Worm (Caenorhabditis elegans): Measurements from ENCODE around the gene cdc-50.B.

The cdc-50.B gene

DNA sequence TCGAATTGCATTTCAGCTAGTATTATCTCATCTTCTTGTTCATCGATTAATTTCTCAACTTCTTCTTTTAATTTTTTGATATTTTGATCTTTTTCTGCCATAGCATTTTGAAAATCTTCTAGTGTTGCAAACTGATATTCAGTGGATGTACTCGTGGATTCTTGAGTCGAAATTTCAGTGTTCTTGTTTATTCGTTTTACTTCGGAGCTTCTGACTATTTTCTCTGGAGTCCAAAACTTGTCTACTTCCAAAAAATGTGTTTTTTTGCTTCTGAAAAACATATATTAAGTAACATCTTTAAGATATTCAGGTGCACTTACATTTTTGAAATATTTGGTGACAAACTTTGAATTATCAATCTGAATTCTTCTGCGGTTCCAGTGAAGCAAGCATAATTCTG lies 4.9 kb downstream of the cdc-50.B start, which contains the start of gene F20C5.5:
F20C5.5 (minus strand) TSS at position 101 of the 400 bp plus-strand sequence.
- no peak for TF ChIP-seq C06A6.2 (GFP tag; conservative IDR thresholded peaks at IDR 0.05)
- no peak for TF ChIP-seq him-1 (tag; optimal IDR thresholded peaks at IDR 0.05)
- no peak for TF ChIP-seq rec-8 (tag; optimal IDR thresholded peaks at IDR 0.05)
- TF ChIP-seq hmg-20 (GFP tag; IDR thresholded peaks at IDR 0.05): no peak
- no peak for TF ChIP-seq snpc-1.3 (tag; optimal IDR thresholded peaks at IDR 0.05; ENCODE audit: insufficient read depth)
- no peak for TF ChIP-seq nhr-90 (tag; optimal IDR thresholded peaks at IDR 0.05)
- no peak for TF ChIP-seq gei-17 (GFP tag; optimal IDR thresholded peaks at IDR 0.05)
- TF ChIP-seq ceh-100 (GFP tag; IDR thresholded peaks at IDR 0.05): no peak
- TF ChIP-seq ccch-3 (GFP tag; optimal IDR thresholded peaks at IDR 0.05): no peak
- no peak for TF ChIP-seq chd-7 (tag; optimal IDR thresholded peaks at IDR 0.05)
- TF ChIP-seq attf-5 (GFP tag; optimal IDR thresholded peaks at IDR 0.05): no peak
- TF ChIP-seq ztf-25 (GFP tag; IDR thresholded peaks at IDR 0.05): no peak

DNA sequence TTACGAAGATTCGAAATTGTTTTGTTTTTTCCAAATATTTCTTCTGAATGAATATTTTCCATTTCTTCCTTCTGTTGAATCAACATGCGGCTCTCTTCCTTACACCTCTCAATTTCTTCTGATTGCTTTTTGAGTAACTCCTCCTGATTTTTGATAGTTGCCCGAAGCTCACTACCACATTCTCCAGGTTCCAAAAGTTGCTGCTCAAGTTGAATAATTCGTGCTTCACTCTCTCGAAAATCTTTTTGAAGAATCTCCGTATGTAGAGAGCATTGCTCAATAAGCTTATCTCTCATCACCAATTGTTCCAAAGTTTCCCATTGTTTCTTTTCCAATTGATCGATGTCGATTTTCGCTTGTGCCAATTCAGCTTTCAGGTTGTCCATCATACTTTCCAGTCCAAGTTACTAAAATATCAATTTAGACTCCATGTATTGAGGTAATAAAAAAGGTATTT lies 8.2 kb downstream of the cdc-50.B start, which contains the start of gene F20C5.6:
F20C5.6 (minus strand) TSS at position 407 of the 457 bp plus-strand sequence.
- TF ChIP-seq F57C9.4 (tag; optimal IDR thresholded peaks at IDR 0.05): no peak
- no peak for TF ChIP-seq atf-7 (tag; optimal IDR thresholded peaks at IDR 0.05)
- TF ChIP-seq chd-7 (tag; optimal IDR thresholded peaks at IDR 0.05): no peak
- TF ChIP-seq lin-40 (tag; optimal IDR thresholded peaks at IDR 0.05): no peak
- TF ChIP-seq snpc-1.1 (tag; optimal IDR thresholded peaks at IDR 0.05; ENCODE audit: insufficient read depth): no peak
- TF ChIP-seq Y53F4B.3 (GFP tag; IDR thresholded peaks at IDR 0.05): no peak
- no peak for TF ChIP-seq nhr-120 (GFP tag; IDR thresholded peaks at IDR 0.05)
- TF ChIP-seq C17E4.6 (GFP tag; IDR thresholded peaks at IDR 0.05): no peak
- TF ChIP-seq lin-26 (GFP tag; IDR thresholded peaks at IDR 0.05): no peak

DNA sequence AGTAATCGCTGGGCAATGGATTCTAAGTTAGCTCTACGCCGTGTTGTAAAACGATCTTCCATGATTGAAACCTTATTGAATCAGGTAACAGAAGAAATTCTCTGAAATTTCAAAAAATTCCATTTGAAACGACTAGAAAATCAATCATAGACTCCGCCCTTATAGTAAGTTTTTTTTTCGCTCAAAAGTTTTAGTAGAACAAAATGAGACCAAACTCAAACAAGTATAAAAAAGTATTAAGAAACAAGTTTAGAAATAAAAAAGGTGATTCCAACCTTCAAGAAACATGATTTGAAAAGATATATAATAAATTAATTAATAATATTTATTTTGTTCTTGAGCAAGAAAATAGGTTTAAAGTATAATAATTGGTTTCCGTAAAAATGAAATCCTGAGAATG lies 13.4 kb downstream of the cdc-50.B start, which contains the start of gene C33D9.6:
C33D9.6 (minus strand) TSS at position 101 of the 400 bp plus-strand sequence.
- TF ChIP-seq lin-54 (GFP tag; optimal IDR thresholded peaks at IDR 0.05): no peak
- no peak for TF ChIP-seq F49E8.2 (tag; optimal IDR thresholded peaks at IDR 0.05; ENCODE audit: insufficient read depth)
- no peak for TF ChIP-seq Y67H2A.10 (GFP tag; conservative IDR thresholded peaks at IDR 0.05)
- no peak for TF ChIP-seq madf-3 (GFP tag; IDR thresholded peaks at IDR 0.05)
- no peak for TF ChIP-seq bed-1 (GFP tag; IDR thresholded peaks at IDR 0.05)
- TF ChIP-seq akir-1 (GFP tag; optimal IDR thresholded peaks at IDR 0.05): no peak
- TF ChIP-seq rec-8 (tag; optimal IDR thresholded peaks at IDR 0.05): no peak
- no peak for TF ChIP-seq ceh-58 (GFP tag; IDR thresholded peaks at IDR 0.05)
- TF ChIP-seq lsy-27 (tag; optimal IDR thresholded peaks at IDR 0.05; ENCODE audit: borderline replicate concordance, insufficient read depth): no peak
- TF ChIP-seq sptf-2 (GFP tag; optimal IDR thresholded peaks at IDR 0.05): no peak
- TF ChIP-seq aptf-3 (GFP tag; IDR thresholded peaks at IDR 0.05): no peak
- TF ChIP-seq lir-1 (GFP tag; conservative IDR thresholded peaks at IDR 0.05): no peak
- TF ChIP-seq lag-1 (GFP tag; IDR thresholded peaks at IDR 0.05): no peak
- TF ChIP-seq somi-1 (GFP tag; optimal IDR thresholded peaks at IDR 0.05): no peak
- TF ChIP-seq F57C9.4 (tag; optimal IDR thresholded peaks at IDR 0.05): no peak
- TF ChIP-seq dpl-1 (GFP tag; optimal IDR thresholded peaks at IDR 0.05): no peak
- no peak for TF ChIP-seq B0019.2 (GFP tag; conservative IDR thresholded peaks at IDR 0.05)
- no peak for TF ChIP-seq T07F8.4 (tag; optimal IDR thresholded peaks at IDR 0.05)
- no peak for TF ChIP-seq T26A5.8 (tag; optimal IDR thresholded peaks at IDR 0.05)

Data from whole organism, young adult.